Fruit fly (Drosophila melanogaster) Kc167 (cell line): ENCODE measurements around the gene CG33284.

Experiments used
- Sin3A ChIP-seq: fragments of >200 bp; optimal IDR thresholded peaks from 2 replicates; lab custom pipeline; 2018; ENCODE audit warnings: missing external identifiers
- h ChIP-seq: fragments of >200 bp; optimal IDR thresholded peaks from 3 replicates; lab custom pipeline; 2018; ENCODE audit warnings: missing external identifiers
- psq ChIP-seq: fragments of >200 bp; optimal IDR thresholded peaks from 2 replicates; lab custom pipeline; 2017; ENCODE audit warnings: missing external identifiers

DNA sequence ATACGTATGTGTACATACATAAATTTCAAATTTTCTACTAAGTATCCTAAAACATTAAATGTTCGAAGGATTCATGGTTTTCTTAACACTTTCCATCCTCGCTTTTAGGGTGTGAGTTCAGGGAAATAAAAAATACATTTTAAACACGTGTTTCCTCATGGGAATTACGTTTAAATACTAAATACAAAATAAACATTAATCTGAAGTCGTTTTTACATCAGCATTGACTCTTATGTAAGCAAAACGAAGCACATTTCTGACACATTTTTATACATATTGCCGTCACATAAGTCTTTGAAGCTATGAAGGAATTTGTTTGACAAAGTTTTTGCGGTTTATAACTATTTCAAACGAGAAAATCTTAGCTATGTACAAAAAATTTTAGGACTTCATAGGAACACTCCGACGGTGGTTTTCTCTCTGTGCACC, 24.5 kb upstream of the CG33284 start:
- no peak for TF ChIP-seq h (lab: Kevin White, UChicago)
- no peak for TF ChIP-seq Sin3A (lab: Kevin White, UChicago)
- TF ChIP-seq psq (lab: Kevin White, UChicago), result no peak
